Worm (Caenorhabditis elegans): ENCODE results near the gene C46H3.2.

Gene C46H3.2

ce11 chrX:1171617-1172016, 58.9 kb downstream of the C46H3.2 start:
- TF ChIP-seq W03F9.2 (tag; optimal IDR thresholded peaks at IDR 0.05) (no peak), him-1 (tag; optimal IDR thresholded peaks at IDR 0.05) (no peak)

ce11 chrX:1167234-1167633, 63.3 kb downstream of the C46H3.2 start:
- no peak for TF ChIP-seq him-1 (tag; optimal IDR thresholded peaks at IDR 0.05)
- TF ChIP-seq dao-5 (tag; optimal IDR thresholded peaks at IDR 0.05) = no peak
- TF ChIP-seq W03F9.2 (tag; optimal IDR thresholded peaks at IDR 0.05) = no peak

DNA sequence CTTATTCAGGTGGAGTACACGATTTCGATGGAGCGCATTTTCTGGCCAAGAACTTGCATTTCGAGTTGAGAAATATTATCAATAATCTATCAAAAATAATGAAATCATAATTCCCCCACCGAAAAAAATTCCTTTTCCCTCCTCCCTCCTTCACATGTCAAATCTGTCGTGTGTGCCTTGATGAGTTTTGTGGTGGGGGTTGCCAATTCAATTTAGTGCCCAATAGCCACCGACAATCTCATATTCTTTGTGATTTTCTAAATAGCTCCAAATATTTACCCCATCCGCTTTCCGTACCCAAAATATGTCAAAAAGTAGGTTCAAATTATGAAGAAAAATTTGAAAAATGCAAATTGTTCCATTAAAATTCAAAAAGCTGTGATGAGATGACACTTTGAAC, 68.5 kb downstream of the C46H3.2 start, which contains the start of gene tmc-1:
Gene tmc-1, plus strand, starts transcription at position 189 of the 400 bp plus-strand sequence.
- TF ChIP-seq W03F9.2 (tag; optimal IDR thresholded peaks at IDR 0.05) = no peak
- TF ChIP-seq dao-5 (tag; optimal IDR thresholded peaks at IDR 0.05) = no peak
- no peak for TF ChIP-seq him-1 (tag; optimal IDR thresholded peaks at IDR 0.05)

All from whole organism, L4/young adult.